Worm (Caenorhabditis elegans): ENCODE data around the gene Y43F8B.29.

The Y43F8B.29 gene

ce11 chrV:19521351-19522278 is 30.2 kb downstream of the Y43F8B.29 start (continued):
- TF ChIP-seq nhr-28 (tag; optimal IDR thresholded peaks at IDR 0.05) (no peak), eor-1 (tag; optimal IDR thresholded peaks at IDR 0.05) (no peak), nhr-43 (tag; optimal IDR thresholded peaks at IDR 0.05; ENCODE audit: poor library complexity, severe bottlenecking) (peak; percentile 45), egl-5 (tag; optimal IDR thresholded peaks at IDR 0.05) (no peak), daf-12 (tag; optimal IDR thresholded peaks at IDR 0.05) (no peak), nhr-25 (tag; optimal IDR thresholded peaks at IDR 0.05) (peak; percentile 23), R02D3.7 (tag; optimal IDR thresholded peaks at IDR 0.05) (no peak), lin-39 (tag; optimal IDR thresholded peaks at IDR 0.05) (peak; percentile 51), egl-27 (tag; optimal IDR thresholded peaks at IDR 0.05) (no peak), ceh-9 (tag; optimal IDR thresholded peaks at IDR 0.05) (no peak)

- TF ChIP-seq skn-1 (tag; optimal IDR thresholded peaks at IDR 0.05) (peak; percentile 70), mdl-1 (tag; optimal IDR thresholded peaks at IDR 0.05) (peak; percentile 83), R02D3.7 (tag; optimal IDR thresholded peaks at IDR 0.05) (peak; percentile 73), zag-1 (tag; optimal IDR thresholded peaks at IDR 0.05) (peak; percentile 55), egl-27 (tag; optimal IDR thresholded peaks at IDR 0.05) (peak; percentile 58), ama-1 (optimal IDR thresholded peaks at IDR 0.05) (peak; percentile 96), ztf-11 (tag; optimal IDR thresholded peaks at IDR 0.05) (no peak), daf-12 (tag; optimal IDR thresholded peaks at IDR 0.05) (no peak), hmg-11 (tag; optimal IDR thresholded peaks at IDR 0.05) (peak; percentile 66), jun-1 (tag; optimal IDR thresholded peaks at IDR 0.05) (peak; percentile 94), ceh-16 (tag; optimal IDR thresholded peaks at IDR 0.05) (no peak), snpc-4 (tag; optimal IDR thresholded peaks at IDR 0.05) (peak; percentile 45), elt-2 (tag; optimal IDR thresholded peaks at IDR 0.05) (peak; percentile 79), ceh-28 (tag; optimal IDR thresholded peaks at IDR 0.05) (peak; percentile 84), ceh-82 (tag; optimal IDR thresholded peaks at IDR 0.05) (peak; percentile 66), nhr-12 (tag; optimal IDR thresholded peaks at IDR 0.05) (no peak), unc-62 (GFP tag; optimal IDR thresholded peaks at IDR 0.05) (peak; percentile 86), lin-39 (tag; optimal IDR thresholded peaks at IDR 0.05) (peak; percentile 86), nhr-43 (tag; optimal IDR thresholded peaks at IDR 0.05; ENCODE audit: poor library complexity, severe bottlenecking) (peak; percentile 83), nhr-237 (tag; optimal IDR thresholded peaks at IDR 0.05) (no peak), nhr-11 (tag; optimal IDR thresholded peaks at IDR 0.05) (no peak), egl-5 (tag; optimal IDR thresholded peaks at IDR 0.05) (peak; percentile 79), nhr-76 (tag; optimal IDR thresholded peaks at IDR 0.05) (no peak), nhr-23 (tag; optimal IDR thresholded peaks at IDR 0.05) (peak; percentile 95), ztf-4 (tag; optimal IDR thresholded peaks at IDR 0.05) (peak; percentile 76), ZK546.5 (tag; optimal IDR thresholded peaks at IDR 0.05) (no peak), sea-2 (GFP tag; optimal IDR thresholded peaks at IDR 0.05) (peak; percentile 27), fkh-10 (GFP tag; optimal IDR thresholded peaks at IDR 0.05) (peak; percentile 7), nhr-67 (tag; optimal IDR thresholded peaks at IDR 0.05) (no peak), aly-2 (tag; optimal IDR thresholded peaks at IDR 0.05) (no peak), fkh-2 (tag; optimal IDR thresholded peaks at IDR 0.05) (no peak), pqm-1 (tag; optimal IDR thresholded peaks at IDR 0.05) (peak; percentile 56), nhr-25 (tag; optimal IDR thresholded peaks at IDR 0.05) (peak; percentile 97), nhr-77 (tag; optimal IDR thresholded peaks at IDR 0.05) (no peak), nfya-1 (tag; optimal IDR thresholded peaks at IDR 0.05; ENCODE audit: insufficient read depth) (peak; percentile 91), eor-1 (tag; optimal IDR thresholded peaks at IDR 0.05) (peak in 1 of 2 experiments; percentile 67), tbx-2 (tag; optimal IDR thresholded peaks at IDR 0.05) (peak; percentile 77), ceh-9 (tag; optimal IDR thresholded peaks at IDR 0.05) (no peak), elt-3 (tag; optimal IDR thresholded peaks at IDR 0.05) (peak in 1 of 3 experiments; percentile 87), lin-15B (tag; optimal IDR thresholded peaks at IDR 0.05) (peak; percentile 41), unc-39 (tag; optimal IDR thresholded peaks at IDR 0.05) (no peak), fos-1 (tag; optimal IDR thresholded peaks at IDR 0.05) (peak; percentile 26), mml-1 (tag; optimal IDR thresholded peaks at IDR 0.05) (peak; percentile 54), pha-4 (tag; optimal IDR thresholded peaks at IDR 0.05) (peak; percentile 49), elt-1 (tag; optimal IDR thresholded peaks at IDR 0.05) (peak; percentile 56), nhr-28 (tag; optimal IDR thresholded peaks at IDR 0.05) (no peak), lsy-12 (tag; optimal IDR thresholded peaks at IDR 0.05) (peak; percentile 93)
Measured at ce11 chrV:19522551-19523137, 31.2 kb downstream of the Y43F8B.29 start.
